Worm (Caenorhabditis elegans): ENCODE results near the gene bus-8B.
A peak's percentile ranks its signal among the peaks of the same experiment; 100 is the strongest.

The bus-8B gene

DNA sequence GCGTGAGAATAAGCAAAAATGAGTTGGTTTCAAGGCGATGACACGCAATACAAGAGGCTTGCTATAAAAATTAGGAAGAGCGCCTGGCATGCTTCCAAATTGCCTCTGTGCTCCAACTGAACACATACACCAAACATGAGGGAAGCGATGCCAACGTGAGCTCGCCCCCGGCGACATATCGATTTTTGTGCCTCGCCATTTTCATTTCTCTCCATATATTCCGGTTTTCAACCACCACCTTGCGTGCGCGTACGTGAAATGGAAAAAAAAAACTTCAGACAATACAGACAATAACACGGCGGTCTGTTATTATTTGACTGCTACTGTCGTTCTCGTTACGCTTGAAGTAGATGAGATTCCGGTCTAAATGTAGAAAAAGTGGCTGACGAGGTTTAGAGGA is 14.8 kb downstream of the bus-8B start:
- no peak for TF ChIP-seq nhr-76 (tag; optimal IDR thresholded peaks at IDR 0.05)
- TF ChIP-seq sptf-1 (tag; optimal IDR thresholded peaks at IDR 0.05): no peak
- no peak for TF ChIP-seq flh-1 (GFP tag; optimal IDR thresholded peaks at IDR 0.05)
- no peak for TF ChIP-seq nhr-12 (tag; optimal IDR thresholded peaks at IDR 0.05)
- TF ChIP-seq nhr-2 (tag; optimal IDR thresholded peaks at IDR 0.05): no peak
- no peak for TF ChIP-seq ceh-83 (GFP tag; optimal IDR thresholded peaks at IDR 0.05)
- no peak for TF ChIP-seq mep-1 (tag; optimal IDR thresholded peaks at IDR 0.05)
- no peak for TF ChIP-seq mab-5 (tag; optimal IDR thresholded peaks at IDR 0.05)
- TF ChIP-seq zip-8 (tag; optimal IDR thresholded peaks at IDR 0.05): no peak
- TF ChIP-seq lin-13 (tag; optimal IDR thresholded peaks at IDR 0.05): no peak
- TF ChIP-seq elt-3 (tag; optimal IDR thresholded peaks at IDR 0.05): no peak
- no peak for TF ChIP-seq hlh-1 (tag; optimal IDR thresholded peaks at IDR 0.05)
- no peak for TF ChIP-seq lsy-2 (tag; optimal IDR thresholded peaks at IDR 0.05)
- no peak for TF ChIP-seq sem-2 (GFP tag; optimal IDR thresholded peaks at IDR 0.05)
- TF ChIP-seq drap-1 (GFP tag; optimal IDR thresholded peaks at IDR 0.05): no peak
- no peak for TF ChIP-seq unc-62 (GFP tag; optimal IDR thresholded peaks at IDR 0.05)

DNA sequence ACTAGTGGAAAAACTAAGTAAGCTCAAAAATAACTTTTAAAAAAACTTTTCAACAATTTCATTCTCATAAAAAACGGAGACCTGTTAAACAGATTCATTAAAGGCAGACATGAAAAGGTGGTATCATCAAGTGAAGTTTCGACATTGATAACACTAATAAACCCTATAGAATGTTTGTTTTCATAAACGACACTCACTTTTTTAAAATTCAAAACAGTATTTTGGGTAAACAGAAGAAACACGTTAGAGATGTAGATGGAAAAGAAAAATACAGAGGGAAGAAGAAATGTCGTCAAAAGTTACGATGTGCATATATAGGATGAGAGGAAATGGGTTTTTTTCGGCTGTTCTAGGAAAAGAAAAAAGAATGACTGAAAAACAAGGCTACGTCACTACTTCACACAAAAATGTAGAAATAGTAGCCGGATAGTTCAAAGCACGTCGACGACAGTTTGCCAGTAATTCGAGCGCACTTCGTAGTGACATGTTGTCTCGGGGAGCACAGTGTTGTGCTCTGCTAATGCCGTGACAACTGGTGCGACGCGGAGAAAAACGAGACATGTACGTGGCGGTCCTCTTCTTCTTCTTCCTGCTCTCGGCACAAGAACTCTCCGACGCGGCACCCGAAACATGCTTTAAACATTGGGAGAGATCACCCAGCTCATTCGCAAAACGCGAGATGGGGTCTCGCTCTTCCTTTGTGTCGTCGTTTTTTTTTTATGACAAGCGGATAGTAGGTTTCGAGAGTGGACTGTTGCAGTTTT is 16.2 kb downstream of the bus-8B start:
- TF ChIP-seq nhr-237 (tag; optimal IDR thresholded peaks at IDR 0.05) (no peak), elt-3 (tag; optimal IDR thresholded peaks at IDR 0.05) (no peak), lin-13 (tag; optimal IDR thresholded peaks at IDR 0.05) (no peak), hlh-1 (tag; optimal IDR thresholded peaks at IDR 0.05) (peak; percentile 63)

DNA sequence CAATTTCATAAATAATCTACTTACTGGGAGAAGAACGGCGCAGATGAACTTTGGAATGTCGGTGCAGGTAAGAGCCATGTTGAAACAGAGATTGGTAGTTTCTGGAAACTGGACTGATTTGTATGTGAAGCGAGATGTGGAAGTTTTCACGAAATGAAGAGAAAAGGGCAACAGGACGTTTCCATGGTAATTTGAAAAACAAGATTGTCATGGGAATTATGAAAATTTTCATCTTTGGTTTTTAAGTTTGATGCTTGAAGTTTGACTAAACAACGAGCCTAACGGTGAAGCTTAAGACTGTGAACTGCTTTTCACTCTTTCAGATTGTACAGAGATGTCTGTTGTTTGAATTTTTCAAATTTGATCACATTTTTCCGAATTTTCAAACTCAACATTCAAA is 19.1 kb downstream of the bus-8B start, which contains the start of gene T23F2.3:
Gene T23F2.3, minus strand, starts transcription at position 101 of the 400 bp plus-strand sequence.
- no peak for TF ChIP-seq mab-5 (tag; optimal IDR thresholded peaks at IDR 0.05)
- TF ChIP-seq ham-2 (GFP tag; optimal IDR thresholded peaks at IDR 0.05): no peak
- no peak for TF ChIP-seq tbx-8 (GFP tag; optimal IDR thresholded peaks at IDR 0.05)
- no peak for TF ChIP-seq nhr-2 (tag; optimal IDR thresholded peaks at IDR 0.05)
- TF ChIP-seq sptf-1 (tag; optimal IDR thresholded peaks at IDR 0.05): no peak
- no peak for TF ChIP-seq nhr-76 (tag; optimal IDR thresholded peaks at IDR 0.05)
- no peak for TF ChIP-seq bed-3 (GFP tag; optimal IDR thresholded peaks at IDR 0.05)
- no peak for TF ChIP-seq nhr-12 (tag; optimal IDR thresholded peaks at IDR 0.05)
- TF ChIP-seq elt-1 (tag; optimal IDR thresholded peaks at IDR 0.05; ENCODE audit: borderline replicate concordance, insufficient read depth): no peak
- no peak for TF ChIP-seq unc-120 (tag; optimal IDR thresholded peaks at IDR 0.05; ENCODE audit: poor library complexity, severe bottlenecking)
- no peak for TF ChIP-seq snpc-4 (tag; optimal IDR thresholded peaks at IDR 0.05)
- TF ChIP-seq mep-1 (tag; optimal IDR thresholded peaks at IDR 0.05): no peak
- no peak for TF ChIP-seq lin-13 (tag; optimal IDR thresholded peaks at IDR 0.05)

DNA sequence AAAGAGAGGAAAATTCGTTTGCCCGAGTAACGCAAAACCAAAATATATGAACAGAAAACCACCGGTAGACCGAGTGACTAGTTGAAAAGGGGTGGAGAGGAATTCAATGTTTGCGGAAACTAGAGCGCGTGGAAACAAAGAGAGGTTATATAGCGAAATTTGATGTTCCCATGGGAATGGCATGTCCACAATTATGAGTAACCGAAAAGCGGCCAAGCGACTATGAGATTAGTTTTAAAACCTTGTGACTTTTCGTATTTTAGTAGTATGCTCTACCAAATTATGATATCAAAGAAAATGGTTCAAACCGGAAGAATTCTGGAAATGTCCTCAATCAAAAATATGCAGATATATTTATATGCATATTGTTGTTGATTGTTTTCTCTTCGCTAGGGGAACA is 19.6 kb downstream of the bus-8B start:
- TF ChIP-seq ces-1 (GFP tag; optimal IDR thresholded peaks at IDR 0.05): peak; percentile 35
- no peak for TF ChIP-seq unc-39 (tag; optimal IDR thresholded peaks at IDR 0.05)

DNA sequence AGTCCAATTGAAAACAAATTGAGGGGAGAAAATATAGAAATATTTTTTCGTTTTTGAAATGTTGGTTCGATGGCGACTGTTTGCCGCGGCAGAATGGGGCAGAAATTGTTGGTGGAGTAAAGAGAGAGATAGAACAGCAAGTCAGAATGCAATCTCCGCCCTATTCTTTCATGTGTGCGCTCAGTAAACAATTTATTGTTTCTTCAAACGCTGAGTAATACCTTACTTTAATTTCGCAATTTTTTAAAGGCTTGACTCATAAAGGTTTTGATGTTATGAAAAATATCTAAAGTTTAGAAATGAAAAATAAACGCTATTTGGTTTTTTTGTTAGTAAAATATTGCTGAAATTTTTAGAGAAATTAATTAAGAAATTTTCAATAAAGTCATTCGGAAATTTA is 21.2 kb downstream of the bus-8B start:
- TF ChIP-seq ces-1 (GFP tag; optimal IDR thresholded peaks at IDR 0.05) (peak; percentile 31), mab-5 (tag; optimal IDR thresholded peaks at IDR 0.05) (no peak)

DNA sequence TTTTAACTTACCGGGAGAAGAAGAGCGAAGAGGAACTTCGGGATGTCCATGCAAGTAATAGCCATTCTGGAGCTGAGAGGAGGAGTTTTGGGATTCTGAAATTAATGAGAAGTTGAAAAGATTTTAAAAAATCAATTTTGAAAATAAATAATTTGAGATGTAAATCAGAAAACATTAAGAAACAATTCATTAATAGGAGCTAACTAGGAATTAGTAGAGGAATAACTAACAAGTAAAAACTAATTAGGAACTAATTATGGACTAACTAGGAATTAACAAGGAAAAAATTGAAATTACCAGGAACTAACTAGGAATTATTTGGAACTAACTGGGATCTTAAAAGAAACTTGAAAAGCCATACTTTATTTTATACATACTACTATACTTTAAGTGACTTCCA is 21.9 kb downstream of the bus-8B start, which contains the start of gene T23F2.4:
Gene T23F2.4, minus strand, starts transcription at position 101 of the 400 bp plus-strand sequence.
- no peak for TF ChIP-seq unc-39 (tag; optimal IDR thresholded peaks at IDR 0.05)
- TF ChIP-seq ceh-43 (GFP tag; optimal IDR thresholded peaks at IDR 0.05): no peak
- TF ChIP-seq mls-2 (tag; optimal IDR thresholded peaks at IDR 0.05): no peak
- TF ChIP-seq nhr-28 (tag; optimal IDR thresholded peaks at IDR 0.05): no peak
- no peak for TF ChIP-seq snpc-4 (tag; optimal IDR thresholded peaks at IDR 0.05)
- TF ChIP-seq hlh-1 (tag; optimal IDR thresholded peaks at IDR 0.05): no peak
